Fruit fly (Drosophila melanogaster) whole organism, embryonic: Measurements from ENCODE around the gene Osi20.

ENCODE experiments used
- Ada2b ChIP-seq: fragments of 200-800 bp; sonication (Bioruptor generic); IDR thresholded peaks from 2 replicates; pipeline ENCODE4 v1.3.6; 2022; ENCODE audit warnings: missing biosample characterization, missing genetic modification characterization
- Blimp-1 ChIP-seq: fragments of 200-800 bp; sonication (Bioruptor generic); optimal IDR thresholded peaks from 3 replicates; lab custom pipeline; 2018; ENCODE audit warnings: missing biosample characterization, missing genetic modification characterization, mild to moderate bottlenecking, moderate library complexity, missing genetic modification reagents
- CG10274 ChIP-seq: fragments of 200-800 bp; sonication (Bioruptor generic); optimal IDR thresholded peaks from 3 replicates; lab custom pipeline; 2017; ENCODE audit warnings: missing biosample characterization, mild to moderate bottlenecking, missing genetic modification characterization
- CG10543 ChIP-seq: fragments of 200-800 bp; sonication (Bioruptor generic); optimal IDR thresholded peaks from 3 replicates; lab custom pipeline; 2017; ENCODE audit warnings: missing biosample characterization, mild to moderate bottlenecking, missing genetic modification characterization, moderate library complexity
- CG10959 ChIP-seq: fragments of 200-800 bp; sonication (Bioruptor generic); IDR thresholded peaks from 2 replicates; pipeline ENCODE4 v1.3.6; 2022; ENCODE audit warnings: missing biosample characterization, missing genetic modification characterization
- CG11695 ChIP-seq: fragments of 200-800 bp; sonication (Bioruptor generic); IDR thresholded peaks from 3 replicates; pipeline ENCODE4 v1.3.6; 2022; ENCODE audit warnings: missing biosample characterization, missing genetic modification characterization
- CG11723 ChIP-seq: fragments of 200-800 bp; sonication (Bioruptor generic); optimal IDR thresholded peaks from 2 replicates; lab custom pipeline; 2017; ENCODE audit warnings: missing biosample characterization, mild to moderate bottlenecking, missing genetic modification characterization
- CG12104 ChIP-seq: fragments of 200-800 bp; sonication (Bioruptor generic); optimal IDR thresholded peaks from 3 replicates; lab custom pipeline; 2016; ENCODE audit warnings: missing biosample characterization, missing genetic modification characterization
- CG1529 ChIP-seq: fragments of 200-800 bp; sonication (Bioruptor generic); optimal IDR thresholded peaks from 3 replicates; lab custom pipeline; 2018; ENCODE audit warnings: missing biosample characterization, missing genetic modification characterization
- CG16815 ChIP-seq: fragments of 200-800 bp; sonication (Bioruptor generic); optimal IDR thresholded peaks from 3 replicates; lab custom pipeline; 2017; ENCODE audit warnings: missing biosample characterization, mild to moderate bottlenecking, missing genetic modification characterization
- CG17385 ChIP-seq: fragments of 200-800 bp; sonication (Bioruptor generic); optimal IDR thresholded peaks from 3 replicates; lab custom pipeline; 2018; ENCODE audit warnings: missing biosample characterization, mild to moderate bottlenecking, missing genetic modification characterization
- CG18599 ChIP-seq: fragments of 200-800 bp; sonication (Bioruptor generic); optimal IDR thresholded peaks from 3 replicates; lab custom pipeline; 2017; ENCODE audit warnings: missing biosample characterization, missing genetic modification characterization, mild to moderate bottlenecking, moderate library complexity, missing genetic modification reagents
- CG4730 ChIP-seq: fragments of 200-800 bp; sonication (Bioruptor generic); IDR thresholded peaks from 2 replicates; pipeline ENCODE4 v1.3.6; 2022; ENCODE audit warnings: missing biosample characterization, missing genetic modification characterization
- CG6689 ChIP-seq: fragments of 200-800 bp; sonication (Bioruptor generic); IDR thresholded peaks from 2 replicates; pipeline ENCODE4 v1.3.6; 2022; ENCODE audit warnings: missing biosample characterization, missing genetic modification characterization
- CG7839 ChIP-seq: fragments of 200-800 bp; sonication (Bioruptor generic); optimal IDR thresholded peaks from 3 replicates; lab custom pipeline; 2018; ENCODE audit warnings: missing biosample characterization, mild to moderate bottlenecking, missing genetic modification characterization, moderate library complexity
- CG8944 ChIP-seq: fragments of 200-800 bp; sonication (Bioruptor generic); optimal IDR thresholded peaks from 3 replicates; lab custom pipeline; 2016; ENCODE audit warnings: missing biosample characterization, missing genetic modification characterization
- CG9727 ChIP-seq: fragments of 200-800 bp; sonication (Bioruptor generic); optimal IDR thresholded peaks from 3 replicates; lab custom pipeline; 2017; ENCODE audit warnings: missing biosample characterization, mild to moderate bottlenecking, missing genetic modification characterization
- Dfd ChIP-seq, 2 experiments: fragments of >200 bp; optimal IDR thresholded peaks; 2 replicates each; lab custom pipeline; 2017; ENCODE audit warnings: missing biosample characterization in 2 of 2, missing genetic modification characterization in 2 of 2
- Gug ChIP-seq: fragments of 200-800 bp; sonication (Bioruptor generic); IDR thresholded peaks from 4 replicates; pipeline ENCODE4 v1.3.6; 2022; ENCODE audit warnings: missing biosample characterization, missing genetic modification characterization
- Hr39 ChIP-seq: fragments of >200 bp; optimal IDR thresholded peaks from 2 replicates; lab custom pipeline; 2017
- Hr51 ChIP-seq, 2 experiments: fragments of 200-800 bp; sonication (Bioruptor generic); optimal IDR thresholded peaks; 2 replicates in 1 of 2; 3 replicates in 1 of 2; lab custom pipeline; 2016 to 2018; ENCODE audit warnings: missing biosample characterization in 2 of 2, missing genetic modification characterization in 2 of 2, mild to moderate bottlenecking in 1 of 2, moderate library complexity in 1 of 2
- MTF-1 ChIP-seq: fragments of 200-800 bp; sonication (Bioruptor generic); optimal IDR thresholded peaks from 2 replicates; lab custom pipeline; 2018; ENCODE audit warnings: missing biosample characterization, mild to moderate bottlenecking, missing genetic modification characterization, borderline replicate concordance
- Myb ChIP-seq: fragments of 200-800 bp; sonication (Bioruptor generic); optimal IDR thresholded peaks from 2 replicates; lab custom pipeline; 2016; ENCODE audit warnings: missing biosample characterization, missing genetic modification characterization
- Oli ChIP-seq: fragments of 200-800 bp; sonication (Bioruptor generic); optimal IDR thresholded peaks from 2 replicates; lab custom pipeline; 2018; ENCODE audit warnings: missing biosample characterization, mild to moderate bottlenecking, missing genetic modification characterization, moderate library complexity
- Ravus ChIP-seq: fragments of 200-800 bp; sonication (Bioruptor generic); IDR thresholded peaks from 2 replicates; pipeline ENCODE4 v1.3.6; 2022; ENCODE audit warnings: missing biosample characterization, missing genetic modification characterization
- Sin3A ChIP-seq: fragments of >200 bp; optimal IDR thresholded peaks from 2 replicates; lab custom pipeline; 2018
- Sox102F ChIP-seq: fragments of 200-800 bp; sonication (Bioruptor generic); optimal IDR thresholded peaks from 2 replicates; lab custom pipeline; 2018; ENCODE audit warnings: missing biosample characterization, mild to moderate bottlenecking, missing genetic modification characterization, moderate library complexity
- Usf ChIP-seq: fragments of 200-800 bp; sonication (Bioruptor generic); optimal IDR thresholded peaks from 2 replicates; lab custom pipeline; 2017; ENCODE audit warnings: missing genotype, missing biosample characterization, missing genetic modification characterization
- ato ChIP-seq: fragments of 200-800 bp; sonication (Bioruptor generic); IDR thresholded peaks from 2 replicates; pipeline ENCODE4 v1.3.6; 2022; ENCODE audit warnings: missing biosample characterization, missing genetic modification characterization; ENCODE audit not compliant: partially characterized antibody
- az2 ChIP-seq: fragments of 200-800 bp; sonication (Bioruptor generic); optimal IDR thresholded peaks from 3 replicates; lab custom pipeline; 2016; ENCODE audit warnings: missing biosample characterization, missing genetic modification characterization
- dati ChIP-seq: fragments of 200-800 bp; sonication (Bioruptor generic); IDR thresholded peaks from 2 replicates; pipeline ENCODE4 v1.3.6; 2022; ENCODE audit warnings: missing biosample characterization, missing genetic modification characterization
- eve ChIP-seq, 2 experiments: fragments of >200 bp; optimal IDR thresholded peaks; 2 replicates each; lab custom pipeline; 2017; ENCODE audit warnings: missing biosample characterization in 2 of 2, missing genetic modification characterization in 2 of 2
- grau ChIP-seq: fragments of 200-800 bp; optimal IDR thresholded peaks from 3 replicates; lab custom pipeline; 2019; ENCODE audit warnings: missing biosample characterization, mild to moderate bottlenecking, missing genetic modification characterization, moderate library complexity
- h ChIP-seq: fragments of >200 bp; optimal IDR thresholded peaks from 2 replicates; lab custom pipeline; 2017
- hb ChIP-seq: fragments of 200-800 bp; sonication (Bioruptor generic); IDR thresholded peaks from 3 replicates; pipeline ENCODE4 v1.3.6; 2022; ENCODE audit warnings: missing biosample characterization, missing genetic modification characterization; ENCODE audit not compliant: partially characterized antibody
- kay ChIP-seq: fragments of 200-800 bp; sonication (Bioruptor generic); optimal IDR thresholded peaks from 2 replicates; lab custom pipeline; 2016; ENCODE audit warnings: missing biosample characterization, missing genetic modification characterization
- lola ChIP-seq, 3 experiments: fragments of >200 bp in 2 of 3; fragments of 200-800 bp in 1 of 3; sonication (Bioruptor generic) in 1 of 3; optimal IDR thresholded peaks; 2 replicates each; lab custom pipeline; 2017 to 2019; ENCODE audit warnings: missing biosample characterization in 3 of 3, missing genetic modification characterization in 3 of 3, mild to moderate bottlenecking in 1 of 3, moderate library complexity in 1 of 3
- prd ChIP-seq, 3 experiments: fragments of >200 bp in 2 of 3; fragments of 200-800 bp in 1 of 3; sonication (Bioruptor generic) in 1 of 3; optimal IDR thresholded peaks in 2 of 3; IDR thresholded peaks in 1 of 3; 2 replicates in 2 of 3; 3 replicates in 1 of 3; pipeline versions ENCODE4 v1.3.6 to Lab custom; 2017 to 2022; ENCODE audit warnings: missing biosample characterization in 1 of 3, missing genetic modification characterization in 1 of 3
- ranshi ChIP-seq: fragments of 200-800 bp; sonication (Bioruptor generic); IDR thresholded peaks from 2 replicates; pipeline ENCODE4 v1.3.6; 2022; ENCODE audit warnings: missing biosample characterization, missing genetic modification characterization
- sima ChIP-seq: fragments of 200-800 bp; sonication (Bioruptor generic); optimal IDR thresholded peaks from 2 replicates; lab custom pipeline; 2016; ENCODE audit warnings: missing biosample characterization, missing genetic modification characterization

The Osi20 gene

dm6 chr3R:6303738-6304137 lies 36.2 kb upstream of the Osi20 start, which contains the start of gene CG46396:
Gene CG46396, plus strand, starts transcription at chr3R:6304038.
- TF ChIP-seq grau (tag; lab: Kevin White, UChicago) (no peak), Myb (no peak), Ada2b (no peak), Sin3A (lab: Kevin White, UChicago) (no peak), eve (GFP tag; optimal IDR thresholded peaks at IDR 0.05; lab: Kevin White, UChicago) (no peak), CG10274 (GFP tag; lab: Kevin White, UChicago) (no peak), CG7839 (tag; lab: Kevin White, UChicago) (no peak), CG16815 (GFP tag; lab: Kevin White, UChicago) (no peak), CG12104 (GFP tag; lab: Kevin White, UChicago) (no peak), prd (optimal IDR thresholded peaks at IDR 0.05; lab: Kevin White, UChicago) (no peak), prd (GFP tag; IDR thresholded peaks at IDR 0.05; lab: Robert Waterston, UW) (no peak), Usf (no peak), CG18599 (GFP tag; lab: Kevin White, UChicago) (no peak), kay (GFP tag; lab: Kevin White, UChicago) (no peak), Hr39 (lab: Kevin White, UChicago) (no peak), Oli (tag; lab: Kevin White, UChicago) (no peak), CG4730 (no peak)

dm6 chr3R:6304947-6305346 lies 34.9 kb upstream of the Osi20 start, which contains the start of gene Osi16:
Gene Osi16, plus strand, starts transcription at chr3R:6305247.
- TF ChIP-seq CG6689 (GFP tag; lab: Robert Waterston, UW) (no peak), Blimp-1 (GFP tag; lab: Kevin White, UChicago) (peak; percentile 31), hb (GFP tag; lab: Robert Waterston, UW) (0 out of 3 replicates have a peak, but pooled peaks have one; percentile 28), Ravus (GFP tag; lab: Robert Waterston, UW) (no peak), MTF-1 (GFP tag; lab: Kevin White, UChicago) (no peak), CG1529 (GFP tag; lab: Kevin White, UChicago) (no peak), Hr51 (GFP tag; optimal IDR thresholded peaks at IDR 0.05; lab: Kevin White, UChicago) (no peak)

- TF ChIP-seq lola (GFP tag; optimal IDR thresholded peaks at IDR 0.05; lab: Kevin White, UChicago) = no peak
- no peak for TF ChIP-seq CG8944
- no peak for TF ChIP-seq sima (GFP tag; lab: Kevin White, UChicago)
- TF ChIP-seq ato = no peak
- TF ChIP-seq h (lab: Kevin White, UChicago) = no peak
- TF ChIP-seq Dfd (GFP tag; optimal IDR thresholded peaks at IDR 0.05; lab: Kevin White, UChicago) = no peak
- TF ChIP-seq CG11723 (GFP tag; lab: Kevin White, UChicago) = no peak
- TF ChIP-seq CG17385 = no peak
- TF ChIP-seq CG10543 (GFP tag; lab: Kevin White, UChicago) = no peak
- TF ChIP-seq CG9727 (GFP tag; lab: Kevin White, UChicago) = no peak
- no peak for TF ChIP-seq CG10959 (GFP tag; lab: Robert Waterston, UW)
- no peak for TF ChIP-seq ranshi
- TF ChIP-seq Sox102F (GFP tag; lab: Kevin White, UChicago) = no peak
- no peak for TF ChIP-seq dati (GFP tag; lab: Robert Waterston, UW)
- TF ChIP-seq Gug (GFP tag; lab: Robert Waterston, UW) = no peak
- no peak for TF ChIP-seq az2 (GFP tag; lab: Kevin White, UChicago)
- TF ChIP-seq CG11695 (GFP tag; lab: Robert Waterston, UW) = no peak
These were observed 33.3 kb upstream of the Osi20 start, which contains the start of gene CG46026 for dm6 chr3R:6306584-6306983. Gene CG46026, plus strand, starts transcription at chr3R:6306884.
